Fruit fly (Drosophila melanogaster): ENCODE results near the gene Samuel.

The Samuel gene

dm6 chr2L:10967257-10968008 is 99.4 kb downstream of the Samuel start (continued):
- TF ChIP-seq Taf1 (GFP tag; IDR thresholded peaks at IDR 0.05) (no peak), CG11696 (GFP tag; IDR thresholded peaks at IDR 0.05) (no peak), CG10366 (GFP tag; IDR thresholded peaks at IDR 0.05) (no peak), CG13296 (GFP tag; optimal IDR thresholded peaks at IDR 0.05) (no peak), Trl (optimal IDR thresholded peaks at IDR 0.05) (peak; percentile 69 to 84), Trl (GFP tag; optimal IDR thresholded peaks at IDR 0.05) (peak; percentile 64), Oli (tag; optimal IDR thresholded peaks at IDR 0.05) (no peak), dati (GFP tag; IDR thresholded peaks at IDR 0.05) (no peak), CG12299 (tag; optimal IDR thresholded peaks at IDR 0.05) (peak; percentile 20), Fer2 (tag; optimal IDR thresholded peaks at IDR 0.05) (no peak), PHDP (tag; optimal IDR thresholded peaks at IDR 0.05) (no peak), CG5953 (GFP tag; IDR thresholded peaks at IDR 0.05) (0 out of 2 replicates have a peak, but pooled peaks have one; percentile 11), CG4282 (GFP tag; optimal IDR thresholded peaks at IDR 0.05) (peak; percentile 40), abd-A (tag; optimal IDR thresholded peaks at IDR 0.05) (peak; percentile 70), H2.0 (GFP tag; IDR thresholded peaks at IDR 0.05) (no peak), CG33213 (GFP tag; optimal IDR thresholded peaks at IDR 0.05) (peak; percentile 1), bowl (GFP tag; IDR thresholded peaks at IDR 0.05) (peak; percentile 30; the same call in 1 of the 2 replicates), CG8281 (tag; optimal IDR thresholded peaks at IDR 0.05) (no peak), Xbp1 (GFP tag; optimal IDR thresholded peaks at IDR 0.05) (peak; percentile 34), Drgx (GFP tag; IDR thresholded peaks at IDR 0.05) (no peak; the same call in 1 of the 2 replicates), ase (GFP tag; IDR thresholded peaks at IDR 0.05) (no peak), pfk (GFP tag; optimal IDR thresholded peaks at IDR 0.05) (no peak), chn (GFP tag; optimal IDR thresholded peaks at IDR 0.05) (peak; percentile 29), CG1647 (GFP tag; optimal IDR thresholded peaks at IDR 0.05) (no peak), CG2202 (tag; optimal IDR thresholded peaks at IDR 0.05) (no peak), ro (GFP tag; IDR thresholded peaks at IDR 0.05) (no peak), dan (GFP tag; IDR thresholded peaks at IDR 0.05) (no peak), lmd (GFP tag; IDR thresholded peaks at IDR 0.05) (no peak), Hr78 (GFP tag; optimal IDR thresholded peaks at IDR 0.05) (peak in 1 of 2 experiments; percentile 89), CG8478 (optimal IDR thresholded peaks at IDR 0.05) (no peak), bbx (GFP tag; IDR thresholded peaks at IDR 0.05; ENCODE audit: partially characterized antibody) (no peak), vvl (GFP tag; IDR thresholded peaks at IDR 0.05) (peak; percentile 54; the same call in 1 of the 2 replicates), CG4854 (GFP tag; optimal IDR thresholded peaks at IDR 0.05) (no peak), zfh1 (GFP tag; IDR thresholded peaks at IDR 0.05) (no peak), crp (GFP tag; optimal IDR thresholded peaks at IDR 0.05) (peak in 1 of 2 experiments; percentile 16), Deaf1 (tag; optimal IDR thresholded peaks at IDR 0.05) (no peak), cad (GFP tag; optimal IDR thresholded peaks at IDR 0.05) (peak; percentile 32), Mad (GFP tag; optimal IDR thresholded peaks at IDR 0.05) (no peak), Abd-B (GFP tag; optimal IDR thresholded peaks at IDR 0.05) (no peak), CG2199 (GFP tag; IDR thresholded peaks at IDR 0.05) (no peak), CG1603 (tag; optimal IDR thresholded peaks at IDR 0.05) (peak; percentile 15), lab (GFP tag; optimal IDR thresholded peaks at IDR 0.05) (no peak), CHES-1-like (GFP tag; optimal IDR thresholded peaks at IDR 0.05) (no peak), HLH3B (GFP tag; IDR thresholded peaks at IDR 0.05) (0 out of 2 replicates have a peak, but pooled peaks have one; percentile 18), trem (tag; optimal IDR thresholded peaks at IDR 0.05) (peak; percentile 90), gcm2 (GFP tag; optimal IDR thresholded peaks at IDR 0.05) (no peak), Eip74EF (GFP tag; optimal IDR thresholded peaks at IDR 0.05) (no peak), CG3847 (GFP tag; IDR thresholded peaks at IDR 0.05) (no peak), sug (tag; optimal IDR thresholded peaks at IDR 0.05) (peak; percentile 15), Mrtf (GFP tag; IDR thresholded peaks at IDR 0.05) (no peak)

Data from whole organism, embryonic.